Worm (Caenorhabditis elegans) whole organism, L2 larva: Measurements from ENCODE around the gene F35A5.2.

Experiments
- C34F6.9 ChIP-seq: fragments of 150-350 bp; optimal IDR thresholded peaks from 2 replicates; lab custom pipeline; 2014; ENCODE audit warnings: missing biosample characterization, missing genetic modification characterization
- F13H6.1 ChIP-seq: sonication (generic microtip); optimal IDR thresholded peaks from 2 replicates; lab custom pipeline; 2016; ENCODE audit warnings: missing genetic modification characterization, missing compliant biosample characterization
- Y55F3AM.14 ChIP-seq: fragments of 200-800 bp; sonication (Bioruptor generic); optimal IDR thresholded peaks from 2 replicates; lab custom pipeline; 2018; ENCODE audit warnings: mild to moderate bottlenecking, missing genetic modification characterization, missing compliant biosample characterization
- alr-1 ChIP-seq: fragments of 150-350 bp; optimal IDR thresholded peaks from 2 replicates; lab custom pipeline; 2014; ENCODE audit warnings: missing biosample characterization, missing genetic modification characterization
- aly-2 ChIP-seq: fragments of 150-350 bp; optimal IDR thresholded peaks from 2 replicates; lab custom pipeline; 2014; ENCODE audit warnings: missing biosample characterization, missing genetic modification characterization
- ama-1 ChIP-seq: fragments of 150-350 bp; optimal IDR thresholded peaks from 2 replicates; lab custom pipeline; 2018; ENCODE audit warnings: inconsistent platforms
- blmp-1 ChIP-seq: sonication (generic microtip); optimal IDR thresholded peaks from 2 replicates; lab custom pipeline; 2017; ENCODE audit warnings: missing genetic modification characterization, mild to moderate bottlenecking, missing compliant biosample characterization, antibody characterized with exemption, moderate library complexity; ENCODE audit not compliant: insufficient read depth
- ceh-82 ChIP-seq: fragments of 150-350 bp; optimal IDR thresholded peaks from 2 replicates; lab custom pipeline; 2014; ENCODE audit warnings: missing biosample characterization, missing genetic modification characterization
- crh-2 ChIP-seq: sonication (generic microtip); optimal IDR thresholded peaks from 2 replicates; lab custom pipeline; 2017; ENCODE audit warnings: missing biosample characterization, missing genetic modification characterization
- dmd-4 ChIP-seq: sonication (generic microtip); optimal IDR thresholded peaks from 2 replicates; lab custom pipeline; 2017; ENCODE audit warnings: missing biosample characterization, missing genetic modification characterization
- elt-3 ChIP-seq: sonication (generic microtip); optimal IDR thresholded peaks from 2 replicates; lab custom pipeline; 2017; ENCODE audit warnings: missing biosample characterization, missing genetic modification characterization
- fos-1 ChIP-seq: fragments of 150-350 bp; optimal IDR thresholded peaks from 2 replicates; lab custom pipeline; 2014; ENCODE audit warnings: missing biosample characterization, missing genetic modification characterization
- gmeb-1 ChIP-seq: fragments of 150-350 bp; optimal IDR thresholded peaks from 2 replicates; lab custom pipeline; 2014; ENCODE audit warnings: missing biosample characterization, missing genetic modification characterization
- lsy-2 ChIP-seq, 2 experiments: fragments of 150-350 bp in 1 of 2; sonication (generic microtip) in 1 of 2; optimal IDR thresholded peaks; 2 replicates each; lab custom pipeline; 2014 to 2017; ENCODE audit warnings: missing biosample characterization in 2 of 2, missing genetic modification characterization in 2 of 2
- mab-5 ChIP-seq: fragments of 150-350 bp; optimal IDR thresholded peaks from 2 replicates; lab custom pipeline; 2014; ENCODE audit warnings: missing biosample characterization, missing genetic modification characterization
- nhr-129 ChIP-seq: fragments of 150-350 bp; optimal IDR thresholded peaks from 2 replicates; lab custom pipeline; 2014; ENCODE audit warnings: missing biosample characterization, missing genetic modification characterization
- nhr-21 ChIP-seq: fragments of 150-350 bp; optimal IDR thresholded peaks from 2 replicates; lab custom pipeline; 2014; ENCODE audit warnings: missing biosample characterization, missing genetic modification characterization
- nhr-23 ChIP-seq: fragments of 150-350 bp; optimal IDR thresholded peaks from 2 replicates; lab custom pipeline; 2014; ENCODE audit warnings: missing biosample characterization, missing genetic modification reagents, missing genetic modification characterization
- nhr-237 ChIP-seq: fragments of 150-350 bp; optimal IDR thresholded peaks from 2 replicates; lab custom pipeline; 2014; ENCODE audit warnings: missing biosample characterization, missing genetic modification characterization
- nhr-25 ChIP-seq: fragments of 150-350 bp; sonication (generic microtip); optimal IDR thresholded peaks from 3 replicates; lab custom pipeline; 2014; ENCODE audit warnings: missing biosample characterization, missing genetic modification characterization
- nhr-6 ChIP-seq: fragments of 150-350 bp; optimal IDR thresholded peaks from 2 replicates; lab custom pipeline; 2014; ENCODE audit warnings: missing biosample characterization, missing genetic modification characterization
- nhr-77 ChIP-seq: fragments of 150-350 bp; optimal IDR thresholded peaks from 2 replicates; lab custom pipeline; 2014; ENCODE audit warnings: missing biosample characterization, missing genetic modification characterization
- peb-1 ChIP-seq: fragments of 150-350 bp; optimal IDR thresholded peaks from 2 replicates; lab custom pipeline; 2014; ENCODE audit warnings: missing biosample characterization, missing genetic modification characterization
- skn-1 ChIP-seq: sonication (generic microtip); optimal IDR thresholded peaks from 2 replicates; lab custom pipeline; 2017; ENCODE audit warnings: missing biosample characterization, missing genetic modification characterization
- sma-3 ChIP-seq: sonication (generic microtip); optimal IDR thresholded peaks from 2 replicates; lab custom pipeline; 2016; ENCODE audit warnings: missing genetic modification reagents, missing genetic modification characterization, missing compliant biosample characterization
- sma-9 ChIP-seq, 2 experiments: fragments of 150-350 bp in 1 of 2; sonication (generic microtip) in 1 of 2; optimal IDR thresholded peaks; 2 replicates each; lab custom pipeline; 2014 to 2016; ENCODE audit warnings: missing genetic modification characterization in 2 of 2, mild to moderate bottlenecking in 1 of 2, missing biosample characterization in 1 of 2, missing compliant biosample characterization in 1 of 2, missing genetic modification reagents in 1 of 2, moderate library complexity in 1 of 2
- snpc-4 ChIP-seq: fragments of 150-350 bp; optimal IDR thresholded peaks from 2 replicates; lab custom pipeline; 2014; ENCODE audit warnings: missing biosample characterization, missing genetic modification characterization
- unc-55 ChIP-seq: fragments of 150-350 bp; sonication (generic microtip); optimal IDR thresholded peaks from 3 replicates; lab custom pipeline; 2014; ENCODE audit warnings: missing biosample characterization, missing genetic modification reagents, missing genetic modification characterization
- unc-62 ChIP-seq: fragments of 150-350 bp; optimal IDR thresholded peaks from 2 replicates; lab custom pipeline; 2014; ENCODE audit warnings: missing biosample characterization, missing genetic modification reagents, missing genetic modification characterization
- zag-1 ChIP-seq: fragments of 150-350 bp; optimal IDR thresholded peaks from 2 replicates; lab custom pipeline; 2014; ENCODE audit warnings: missing biosample characterization, missing genetic modification characterization
- ztf-1 ChIP-seq: fragments of 200-800 bp; sonication (Bioruptor generic); conservative IDR thresholded peaks from 2 replicates; pipeline ENCODE4 v1.3.6; 2022; ENCODE audit warnings: missing genetic modification characterization, missing compliant biosample characterization
- ztf-11 ChIP-seq: sonication (generic microtip); optimal IDR thresholded peaks from 2 replicates; lab custom pipeline; 2017; ENCODE audit warnings: missing biosample characterization, missing genetic modification characterization
- ztf-4 ChIP-seq: fragments of 150-350 bp; optimal IDR thresholded peaks from 2 replicates; lab custom pipeline; 2014; ENCODE audit warnings: missing biosample characterization, missing genetic modification characterization

The F35A5.2 gene

DNA sequence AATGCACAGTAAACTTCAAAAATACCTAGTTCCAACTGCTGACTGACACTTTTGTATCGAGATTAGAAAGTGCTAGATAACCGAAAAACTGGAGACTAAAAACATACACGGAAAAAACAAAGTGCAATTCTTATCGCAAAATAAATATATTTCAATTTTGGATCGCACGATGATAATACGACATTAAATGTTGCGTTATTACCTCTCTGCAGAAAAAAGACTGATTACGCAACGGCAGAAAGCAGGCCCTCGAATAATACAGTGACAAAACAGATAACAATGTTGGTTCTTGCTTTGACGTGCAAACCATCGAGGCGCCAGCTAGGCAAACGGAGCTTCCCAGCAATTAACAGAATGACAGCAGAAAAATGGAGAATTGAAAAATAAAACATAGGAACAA lies 18.9 kb downstream of the F35A5.2 start:
- TF ChIP-seq zag-1 (tag; lab: Kevin White, UChicago) (no peak), crh-2 (tag; lab: Kevin White, UChicago) (peak; percentile 78), nhr-237 (no peak), nhr-77 (no peak), fos-1 (tag; lab: Kevin White, UChicago) (peak; percentile 91), gmeb-1 (tag; lab: Kevin White, UChicago) (peak; percentile 10), nhr-21 (tag; lab: Kevin White, UChicago) (no peak), sma-9 (GFP tag; optimal IDR thresholded peaks at IDR 0.05; lab: Kevin White, UChicago) (peak; percentile 88), sma-9 (tag; optimal IDR thresholded peaks at IDR 0.05; lab: Kevin White, UChicago) (no peak), unc-62 (no peak), blmp-1 (tag; lab: Kevin White, UChicago) (no peak), sma-3 (GFP tag; lab: Kevin White, UChicago) (peak; percentile 68), mab-5 (tag; lab: Kevin White, UChicago) (no peak), F13H6.1 (peak; percentile 71), elt-3 (tag; lab: Kevin White, UChicago) (no peak), nhr-23 (no peak), snpc-4 (tag; lab: Kevin White, UChicago) (no peak), nhr-6 (tag; lab: Kevin White, UChicago) (no peak), peb-1 (tag; lab: Kevin White, UChicago) (no peak), nhr-25 (tag; lab: Kevin White, UChicago) (no peak), skn-1 (tag; lab: Kevin White, UChicago) (peak; percentile 15), ama-1 (lab: Kevin White, UChicago) (no peak), Y55F3AM.14 (GFP tag; lab: Kevin White, UChicago) (no peak), alr-1 (tag; lab: Kevin White, UChicago) (no peak), unc-55 (GFP tag; lab: Kevin White, UChicago) (no peak), aly-2 (tag; lab: Kevin White, UChicago) (no peak), lsy-2 (tag; optimal IDR thresholded peaks at IDR 0.05; lab: Kevin White, UChicago) (peak in 1 of 2 experiments; percentile 2), C34F6.9 (tag; lab: Kevin White, UChicago) (no peak), ztf-11 (no peak)

DNA sequence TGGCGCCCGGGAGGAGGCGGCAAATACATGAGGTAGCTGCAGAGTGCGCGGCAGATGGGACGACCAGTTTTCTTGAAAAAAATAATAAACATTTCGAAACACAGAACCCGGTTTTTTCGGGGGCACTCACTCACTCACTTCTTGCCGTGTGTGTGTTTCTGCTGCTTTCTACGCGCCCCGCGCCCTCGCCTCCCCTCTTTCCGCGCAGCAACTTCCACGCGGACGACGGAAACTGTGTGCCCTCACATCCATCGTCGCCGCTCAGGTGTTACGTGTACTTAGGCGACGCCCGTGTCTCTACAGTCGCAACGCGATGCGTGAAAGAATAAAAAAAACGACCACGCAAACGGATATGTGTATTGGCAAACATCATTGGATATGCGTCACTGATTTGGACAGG lies 19.5 kb downstream of the F35A5.2 start:
- no peak for TF ChIP-seq ztf-1 (GFP tag; lab: Robert Waterston, UW)
- no peak for TF ChIP-seq ztf-4 (tag; lab: Kevin White, UChicago)
- no peak for TF ChIP-seq elt-3 (tag; lab: Kevin White, UChicago)
- no peak for TF ChIP-seq mab-5 (tag; lab: Kevin White, UChicago)
- TF ChIP-seq sma-3 (GFP tag; lab: Kevin White, UChicago): no peak
- TF ChIP-seq nhr-21 (tag; lab: Kevin White, UChicago): peak; percentile 58
- no peak for TF ChIP-seq snpc-4 (tag; lab: Kevin White, UChicago)
- no peak for TF ChIP-seq peb-1 (tag; lab: Kevin White, UChicago)
- TF ChIP-seq C34F6.9 (tag; lab: Kevin White, UChicago): no peak

DNA sequence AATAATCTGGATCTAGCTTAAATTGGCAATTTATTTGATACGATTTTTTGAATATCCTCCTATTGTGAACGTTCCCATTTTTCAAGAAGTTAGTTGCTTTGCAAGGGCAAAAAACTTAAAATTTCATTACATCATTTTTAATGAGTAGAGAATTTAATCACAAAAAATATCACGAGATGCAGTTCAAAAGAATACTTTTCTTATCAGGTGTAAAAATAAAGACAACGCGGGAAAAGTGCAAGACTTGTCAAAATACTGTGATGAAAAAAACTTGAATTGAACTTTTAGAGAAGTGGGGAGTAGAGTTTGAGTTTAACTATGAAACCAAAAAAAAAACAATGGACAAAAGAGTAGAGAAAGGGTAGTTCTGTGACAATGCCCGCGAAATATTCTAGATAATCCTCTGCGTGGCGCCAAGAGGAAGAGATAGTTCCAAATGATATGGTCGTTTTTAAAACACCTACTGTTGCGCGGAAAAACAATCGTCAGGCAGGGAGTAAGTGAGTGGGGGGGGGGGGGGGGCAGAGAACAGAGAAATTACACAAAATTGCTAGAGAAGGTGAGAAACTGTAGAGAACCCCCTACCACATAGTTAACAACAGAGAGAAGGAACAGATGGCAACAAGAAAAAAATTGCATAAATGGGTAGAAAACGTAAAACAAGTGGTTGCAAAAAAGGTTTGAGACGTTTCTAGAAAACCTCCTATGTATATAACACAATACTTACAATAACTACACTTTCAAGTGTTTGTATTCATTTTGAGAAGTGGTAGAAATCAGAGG lies 20.2 kb downstream of the F35A5.2 start:
- TF ChIP-seq fos-1 (tag; lab: Kevin White, UChicago) (peak; percentile 9), sma-9 (GFP tag; optimal IDR thresholded peaks at IDR 0.05; lab: Kevin White, UChicago) (peak; percentile 51), sma-9 (tag; optimal IDR thresholded peaks at IDR 0.05; lab: Kevin White, UChicago) (no peak), C34F6.9 (tag; lab: Kevin White, UChicago) (no peak), ceh-82 (no peak), elt-3 (tag; lab: Kevin White, UChicago) (no peak), gmeb-1 (tag; lab: Kevin White, UChicago) (no peak), crh-2 (tag; lab: Kevin White, UChicago) (peak; percentile 50), dmd-4 (tag; lab: Kevin White, UChicago) (no peak)

DNA sequence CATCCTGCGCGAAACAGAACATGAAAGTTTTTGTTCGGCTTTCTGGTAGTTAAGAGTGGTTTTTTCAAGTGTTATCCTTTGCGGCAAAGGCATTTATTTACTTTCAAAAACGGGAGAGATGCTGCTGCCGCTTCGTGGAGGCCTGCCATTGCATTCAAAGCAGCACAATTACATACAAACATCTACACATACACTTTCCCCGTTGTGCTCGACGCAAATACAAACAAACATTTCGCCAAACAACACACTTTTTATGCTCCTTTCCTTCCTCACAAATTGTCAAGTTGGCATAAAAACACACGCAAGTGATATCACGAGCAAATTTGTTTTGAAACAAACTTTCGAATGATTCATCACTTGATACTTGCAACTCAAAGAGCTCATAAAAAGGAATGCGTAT lies 21.2 kb downstream of the F35A5.2 start:
- TF ChIP-seq nhr-77 (no peak), nhr-129 (tag; lab: Kevin White, UChicago) (peak; percentile 32), F13H6.1 (peak; percentile 73), zag-1 (tag; lab: Kevin White, UChicago) (no peak), ztf-11 (no peak), snpc-4 (tag; lab: Kevin White, UChicago) (no peak), unc-62 (no peak)
